Fruit fly (Drosophila melanogaster): ENCODE results near the gene Sur-8.

- no peak for TF ChIP-seq cic (GFP tag; optimal IDR thresholded peaks at IDR 0.05)
- no peak for TF ChIP-seq tj (GFP tag; optimal IDR thresholded peaks at IDR 0.05)
- TF ChIP-seq cnc (optimal IDR thresholded peaks at IDR 0.05): no peak
- TF ChIP-seq CG7045 (GFP tag; optimal IDR thresholded peaks at IDR 0.05): no peak
- no peak for TF ChIP-seq Mnt (GFP tag; optimal IDR thresholded peaks at IDR 0.05)
Observed at dm6 chr3R:17420338-17420737, 18.0 kb upstream of the Sur-8 start, which contains the start of gene CG42835.
